Fruit fly (Drosophila melanogaster): ENCODE results near the gene Grip.

DNA sequence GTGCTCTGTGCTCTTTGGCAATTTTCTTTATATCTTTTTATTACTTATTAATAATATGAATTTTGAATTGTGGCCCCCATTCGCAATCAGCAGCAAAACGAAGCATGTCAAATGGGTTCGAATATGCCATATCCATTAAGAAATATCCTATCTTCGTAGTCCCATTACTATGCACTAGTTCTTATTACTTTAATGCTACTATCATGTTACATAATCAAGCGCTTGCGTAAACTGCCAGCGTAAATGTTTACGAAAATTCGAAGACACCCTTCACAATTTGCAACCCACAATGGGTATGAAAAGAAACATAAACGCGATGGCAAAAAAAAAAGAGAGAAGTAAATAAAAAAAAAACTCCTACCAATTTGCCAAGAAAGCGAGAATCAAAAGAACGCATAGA, 39.4 kb upstream of the Grip start:
- TF ChIP-seq cas (GFP tag; IDR thresholded peaks at IDR 0.05) (no peak), CG18619 (GFP tag; optimal IDR thresholded peaks at IDR 0.05) (no peak), Doc2 (GFP tag; IDR thresholded peaks at IDR 0.05) (no peak), ato (GFP tag; IDR thresholded peaks at IDR 0.05; ENCODE audit: partially characterized antibody) (no peak), cg (GFP tag; optimal IDR thresholded peaks at IDR 0.05) (no peak)
